Worm (Caenorhabditis elegans) whole organism, L4 larva: ENCODE measurements around the gene snb-7.

Experiments used
- aly-2 ChIP-seq: sonication (generic microtip); optimal IDR thresholded peaks from 2 replicates; lab custom pipeline; 2018; ENCODE audit warnings: missing biosample characterization, missing genetic modification characterization
- fkh-10 ChIP-seq: fragments of 150-350 bp; optimal IDR thresholded peaks from 2 replicates; lab custom pipeline; 2014; ENCODE audit warnings: missing biosample characterization, missing genetic modification reagents, missing genetic modification characterization
- hmg-1.1 ChIP-seq: fragments of 200-800 bp; sonication (Bioruptor generic); IDR thresholded peaks from 2 replicates; pipeline ENCODE4 v1.3.6; 2022; ENCODE audit warnings: missing genetic modification reagents, missing genetic modification characterization, missing compliant biosample characterization
- mep-1 ChIP-seq: fragments of 150-350 bp; sonication (generic microtip); optimal IDR thresholded peaks from 3 replicates; lab custom pipeline; 2014; ENCODE audit warnings: missing biosample characterization, missing genetic modification characterization
- mxl-2 ChIP-seq: fragments of 200-800 bp; sonication (Bioruptor generic); conservative IDR thresholded peaks from 2 replicates; pipeline ENCODE4 v1.3.6; 2022; ENCODE audit warnings: missing genetic modification reagents, missing genetic modification characterization, missing compliant biosample characterization
- nhr-77 ChIP-seq: fragments of 150-350 bp; optimal IDR thresholded peaks from 2 replicates; lab custom pipeline; 2014; ENCODE audit warnings: missing biosample characterization, missing genetic modification characterization
- snpc-4 ChIP-seq: fragments of 150-350 bp; optimal IDR thresholded peaks from 2 replicates; lab custom pipeline; 2014; ENCODE audit warnings: missing biosample characterization, missing genetic modification characterization
- unc-130 ChIP-seq: sonication (generic microtip); optimal IDR thresholded peaks from 2 replicates; lab custom pipeline; 2016; ENCODE audit warnings: missing genetic modification reagents, missing genetic modification characterization, missing compliant biosample characterization
- ztf-11 ChIP-seq: fragments of 150-350 bp; optimal IDR thresholded peaks from 2 replicates; lab custom pipeline; 2014; ENCODE audit warnings: missing biosample characterization, missing genetic modification characterization

ce11 chrIV:12558925-12559450 lies 1.7 kb upstream of the snb-7 start, which contains the start of the genes ZK795.2 and ZK795.3:
- TF ChIP-seq nhr-77 (no peak), unc-130 (GFP tag; lab: Kevin White, UChicago) (no peak), snpc-4 (tag; lab: Kevin White, UChicago) (no peak), aly-2 (tag; lab: Kevin White, UChicago) (no peak), mep-1 (peak; percentile 48), hmg-1.1 (0 out of 2 replicates have a peak, but pooled peaks have one; percentile 17), fkh-10 (peak; percentile 47), ztf-11 (tag; lab: Kevin White, UChicago) (no peak), mxl-2 (GFP tag; lab: Robert Waterston, UW) (no peak)
